Worm (Caenorhabditis elegans) whole organism, mixed stage, embryonic: ENCODE results near the gene Y75B12B.3.

Source experiments
- M03D4.4 ChIP-seq: sonication (generic microtip); optimal IDR thresholded peaks from 2 replicates; lab custom pipeline; 2017; ENCODE audit warnings: mild to moderate bottlenecking, missing genetic modification characterization, missing compliant biosample characterization
- bed-3 ChIP-seq: fragments of 200-800 bp; sonication (Bioruptor generic); optimal IDR thresholded peaks from 3 replicates; lab custom pipeline; 2018; ENCODE audit warnings: mild to moderate bottlenecking, missing genetic modification characterization, moderate library complexity, missing compliant biosample characterization
- blmp-1 ChIP-seq: fragments of 150-350 bp; optimal IDR thresholded peaks from 2 replicates; lab custom pipeline; 2014; ENCODE audit warnings: missing biosample characterization, missing genetic modification characterization
- ceh-39 ChIP-seq: fragments of 150-350 bp; optimal IDR thresholded peaks from 2 replicates; lab custom pipeline; 2014; ENCODE audit warnings: missing biosample characterization, missing genetic modification characterization
- ceh-43 ChIP-seq: fragments of 200-800 bp; sonication (Bioruptor generic); optimal IDR thresholded peaks from 2 replicates; lab custom pipeline; 2018; ENCODE audit warnings: mild to moderate bottlenecking, missing genetic modification characterization, moderate library complexity, missing compliant biosample characterization
- ceh-83 ChIP-seq: fragments of 200-800 bp; sonication (Bioruptor generic); optimal IDR thresholded peaks from 2 replicates; lab custom pipeline; 2018; ENCODE audit warnings: mild to moderate bottlenecking, missing genetic modification characterization, missing compliant biosample characterization
- ces-1 ChIP-seq: fragments of 150-350 bp; optimal IDR thresholded peaks from 2 replicates; lab custom pipeline; 2014; ENCODE audit warnings: missing biosample characterization, missing genetic modification reagents, missing genetic modification characterization
- cnd-1 ChIP-seq: fragments of 200-800 bp; sonication (Bioruptor generic); optimal IDR thresholded peaks from 2 replicates; lab custom pipeline; 2018; ENCODE audit warnings: mild to moderate bottlenecking, missing genetic modification characterization, missing compliant biosample characterization
- drap-1 ChIP-seq: fragments of 200-800 bp; sonication (Bioruptor generic); optimal IDR thresholded peaks from 3 replicates; lab custom pipeline; 2018; ENCODE audit warnings: mild to moderate bottlenecking, missing genetic modification characterization, missing compliant biosample characterization
- elt-1 ChIP-seq: sonication (generic microtip); optimal IDR thresholded peaks from 2 replicates; lab custom pipeline; 2017; ENCODE audit warnings: missing genetic modification characterization, mild to moderate bottlenecking, missing compliant biosample characterization, antibody characterized with exemption, moderate library complexity, borderline replicate concordance; ENCODE audit not compliant: insufficient read depth
- elt-3 ChIP-seq: fragments of 150-350 bp; optimal IDR thresholded peaks from 2 replicates; lab custom pipeline; 2014; ENCODE audit warnings: missing biosample characterization, missing genetic modification characterization
- flh-1 ChIP-seq: fragments of 200-800 bp; sonication (Bioruptor generic); optimal IDR thresholded peaks from 2 replicates; lab custom pipeline; 2018; ENCODE audit warnings: mild to moderate bottlenecking, missing genetic modification characterization, moderate library complexity, missing compliant biosample characterization
- ham-2 ChIP-seq: fragments of 200-800 bp; sonication (Bioruptor generic); optimal IDR thresholded peaks from 2 replicates; lab custom pipeline; 2018; ENCODE audit warnings: mild to moderate bottlenecking, missing genetic modification characterization, missing compliant biosample characterization
- hlh-1 ChIP-seq: fragments of 150-350 bp; optimal IDR thresholded peaks from 2 replicates; lab custom pipeline; 2014; ENCODE audit warnings: missing biosample characterization, missing genetic modification reagents, missing genetic modification characterization
- lin-32 ChIP-seq: fragments of 200-800 bp; sonication (Bioruptor generic); optimal IDR thresholded peaks from 2 replicates; lab custom pipeline; 2018; ENCODE audit warnings: mild to moderate bottlenecking, missing genetic modification characterization, missing compliant biosample characterization
- lsy-2 ChIP-seq: fragments of 150-350 bp; optimal IDR thresholded peaks from 2 replicates; lab custom pipeline; 2014; ENCODE audit warnings: missing biosample characterization, missing genetic modification characterization
- mab-5 ChIP-seq: fragments of 150-350 bp; optimal IDR thresholded peaks from 2 replicates; lab custom pipeline; 2014; ENCODE audit warnings: missing biosample characterization, missing genetic modification characterization
- mep-1 ChIP-seq: fragments of 150-350 bp; optimal IDR thresholded peaks from 2 replicates; lab custom pipeline; 2017; ENCODE audit warnings: missing biosample characterization, missing genetic modification reagents, missing genetic modification characterization, inconsistent platforms
- mls-2 ChIP-seq: sonication (generic microtip); optimal IDR thresholded peaks from 2 replicates; lab custom pipeline; 2016; ENCODE audit warnings: mild to moderate bottlenecking, missing genetic modification characterization, moderate library complexity, missing compliant biosample characterization
- nhr-12 ChIP-seq: fragments of 150-350 bp; optimal IDR thresholded peaks from 2 replicates; lab custom pipeline; 2014; ENCODE audit warnings: missing biosample characterization, missing genetic modification characterization
- nhr-2 ChIP-seq: fragments of 150-350 bp; optimal IDR thresholded peaks from 2 replicates; lab custom pipeline; 2014; ENCODE audit warnings: missing biosample characterization, missing genetic modification characterization
- nhr-28 ChIP-seq: fragments of 150-350 bp; optimal IDR thresholded peaks from 2 replicates; lab custom pipeline; 2014; ENCODE audit warnings: missing biosample characterization, missing genetic modification characterization
- nhr-76 ChIP-seq: sonication (generic microtip); optimal IDR thresholded peaks from 2 replicates; lab custom pipeline; 2017; ENCODE audit warnings: missing biosample characterization, missing genetic modification characterization
- pha-4 ChIP-seq: fragments of 150-350 bp; optimal IDR thresholded peaks from 2 replicates; lab custom pipeline; 2018; ENCODE audit warnings: missing biosample characterization, missing genetic modification reagents, missing genetic modification characterization
- sem-2 ChIP-seq: fragments of 200-800 bp; sonication (Bioruptor generic); optimal IDR thresholded peaks from 2 replicates; lab custom pipeline; 2018; ENCODE audit warnings: mild to moderate bottlenecking, missing genetic modification characterization, missing compliant biosample characterization
- snpc-4 ChIP-seq: fragments of 150-350 bp; optimal IDR thresholded peaks from 2 replicates; lab custom pipeline; 2014; ENCODE audit warnings: missing biosample characterization, missing genetic modification characterization
- tbx-8 ChIP-seq: fragments of 200-800 bp; sonication (Bioruptor generic); optimal IDR thresholded peaks from 2 replicates; lab custom pipeline; 2018; ENCODE audit warnings: mild to moderate bottlenecking, missing genetic modification characterization, moderate library complexity, missing compliant biosample characterization
- zip-8 ChIP-seq: fragments of 150-350 bp; optimal IDR thresholded peaks from 2 replicates; lab custom pipeline; 2014; ENCODE audit warnings: missing biosample characterization, missing genetic modification characterization
- ztf-11 ChIP-seq: fragments of 150-350 bp; optimal IDR thresholded peaks from 2 replicates; lab custom pipeline; 2014; ENCODE audit warnings: missing biosample characterization, missing genetic modification characterization

The Y75B12B.3 gene

ce11 chrV:15153277-15153676 lies 32.8 kb downstream of the Y75B12B.3 start, which contains the start of gene srh-55:
Gene srh-55 (plus strand): TSS chrV:15153577.
- TF ChIP-seq ham-2 (no peak), pha-4 (no peak), ceh-83 (GFP tag; lab: Kevin White, UChicago) (no peak), flh-1 (GFP tag; lab: Kevin White, UChicago) (no peak), bed-3 (GFP tag; lab: Kevin White, UChicago) (no peak), elt-3 (tag; lab: Kevin White, UChicago) (no peak)

- TF ChIP-seq nhr-28 (tag; lab: Kevin White, UChicago), result no peak
- TF ChIP-seq hlh-1 (tag; lab: Kevin White, UChicago), result no peak
- no peak for TF ChIP-seq ztf-11 (tag; lab: Kevin White, UChicago)
- no peak for TF ChIP-seq elt-3 (tag; lab: Kevin White, UChicago)
- TF ChIP-seq snpc-4, result no peak
- no peak for TF ChIP-seq pha-4
Measured at ce11 chrV:15152010-15152409, 34.1 kb downstream of the Y75B12B.3 start.

- TF ChIP-seq elt-1 (tag; lab: Kevin White, UChicago) (no peak), hlh-1 (tag; lab: Kevin White, UChicago) (no peak), ztf-11 (tag; lab: Kevin White, UChicago) (no peak), elt-3 (tag; lab: Kevin White, UChicago) (no peak), ceh-43 (GFP tag; lab: Kevin White, UChicago) (no peak), mab-5 (tag; lab: Kevin White, UChicago) (no peak), blmp-1 (tag; lab: Kevin White, UChicago) (no peak), tbx-8 (GFP tag; lab: Kevin White, UChicago) (no peak)
Measured at ce11 chrV:15150661-15151060, 35.4 kb downstream of the Y75B12B.3 start, which contains the start of gene T09F5.2. Gene T09F5.2 (plus strand): TSS chrV:15150961.

ce11 chrV:15150176-15150575 lies 35.9 kb downstream of the Y75B12B.3 start:
- no peak for TF ChIP-seq blmp-1 (tag; lab: Kevin White, UChicago)
- no peak for TF ChIP-seq hlh-1 (tag; lab: Kevin White, UChicago)
- no peak for TF ChIP-seq ceh-43 (GFP tag; lab: Kevin White, UChicago)
- no peak for TF ChIP-seq pha-4
- TF ChIP-seq zip-8 (tag; lab: Kevin White, UChicago), result no peak
- no peak for TF ChIP-seq elt-3 (tag; lab: Kevin White, UChicago)
- TF ChIP-seq lsy-2, result no peak
- TF ChIP-seq mls-2 (tag; lab: Kevin White, UChicago), result no peak
- TF ChIP-seq ces-1 (GFP tag; lab: Kevin White, UChicago), result no peak
- TF ChIP-seq ceh-39, result no peak
- TF ChIP-seq snpc-4, result no peak
- TF ChIP-seq ham-2, result no peak

- TF ChIP-seq elt-1 (tag; lab: Kevin White, UChicago), result peak; percentile 60
- no peak for TF ChIP-seq pha-4
- no peak for TF ChIP-seq sem-2
- TF ChIP-seq, all 35 proteins: peak for 1
Measured at ce11 chrV:15148800-15149199, 37.3 kb downstream of the Y75B12B.3 start, which contains the start of gene T09F5.1. Gene T09F5.1 (plus strand): TSS chrV:15149100.

ce11 chrV:15147776-15148175 lies 38.3 kb downstream of the Y75B12B.3 start, which contains the start of gene T09F5.20:
Gene T09F5.20 (minus strand): TSS chrV:15147876.
- TF ChIP-seq drap-1 (GFP tag; lab: Kevin White, UChicago) (no peak), zip-8 (tag; lab: Kevin White, UChicago) (no peak), snpc-4 (no peak), nhr-28 (tag; lab: Kevin White, UChicago) (no peak), ceh-83 (GFP tag; lab: Kevin White, UChicago) (no peak), pha-4 (no peak), lsy-2 (no peak), sem-2 (no peak), bed-3 (GFP tag; lab: Kevin White, UChicago) (no peak), elt-3 (tag; lab: Kevin White, UChicago) (no peak), nhr-2 (tag; lab: Kevin White, UChicago) (no peak), lin-32 (no peak), nhr-12 (no peak), M03D4.4 (tag; lab: Kevin White, UChicago) (no peak), ceh-43 (GFP tag; lab: Kevin White, UChicago) (no peak), nhr-76 (tag; lab: Kevin White, UChicago) (no peak), mep-1 (tag; lab: Kevin White, UChicago) (no peak), blmp-1 (tag; lab: Kevin White, UChicago) (no peak), ceh-39 (no peak), cnd-1 (tag; lab: Kevin White, UChicago) (no peak)
